Worm (Caenorhabditis elegans) whole organism, L2 larva: Measurements from ENCODE around the gene acr-14.

Experiments used
- egl-27 ChIP-seq: sonication (generic microtip); optimal IDR thresholded peaks from 3 replicates; lab custom pipeline; 2017; ENCODE audit warnings: missing biosample characterization, missing genetic modification reagents, missing genetic modification characterization
- elt-3 ChIP-seq: sonication (generic microtip); optimal IDR thresholded peaks from 2 replicates; lab custom pipeline; 2017; ENCODE audit warnings: missing biosample characterization, missing genetic modification characterization
- unc-39 ChIP-seq: fragments of 150-350 bp; optimal IDR thresholded peaks from 2 replicates; lab custom pipeline; 2014; ENCODE audit warnings: missing biosample characterization, missing genetic modification characterization
- zag-1 ChIP-seq: fragments of 150-350 bp; optimal IDR thresholded peaks from 2 replicates; lab custom pipeline; 2014; ENCODE audit warnings: missing biosample characterization, missing genetic modification characterization

ce11 chrII:8137379-8137778 is 39.6 kb downstream of the acr-14 start:
- TF ChIP-seq elt-3 (tag; lab: Kevin White, UChicago) (no peak), zag-1 (tag; lab: Kevin White, UChicago) (no peak), egl-27 (tag; lab: Kevin White, UChicago) (no peak), unc-39 (tag; lab: Kevin White, UChicago) (no peak)
